Fruit fly (Drosophila melanogaster): Measurements from ENCODE around the gene CG33689.
A peak's percentile ranks its signal among the peaks of the same experiment; 100 is the strongest.

Gene CG33689

dm6 chr3L:16160420-16161069 is 39.5 kb upstream of the CG33689 start (continued):
- TF ChIP-seq al (GFP tag; IDR thresholded peaks at IDR 0.05) (peak; percentile 53; the same call in 1 of the 2 replicates), eve (GFP tag; optimal IDR thresholded peaks at IDR 0.05) (peak in 1 of 2 experiments; percentile 73), unpg (GFP tag; optimal IDR thresholded peaks at IDR 0.05) (peak; percentile 54), tap (tag; optimal IDR thresholded peaks at IDR 0.05) (peak; percentile 48), pita (GFP tag; optimal IDR thresholded peaks at IDR 0.05) (no peak), Oli (tag; optimal IDR thresholded peaks at IDR 0.05) (peak; percentile 75), CG13296 (GFP tag; optimal IDR thresholded peaks at IDR 0.05) (peak; percentile 70), CG43689 (GFP tag; IDR thresholded peaks at IDR 0.05) (no peak), Hr3 (GFP tag; optimal IDR thresholded peaks at IDR 0.05) (peak; percentile 56), CG9727 (GFP tag; optimal IDR thresholded peaks at IDR 0.05) (peak; percentile 56), lbe (GFP tag; optimal IDR thresholded peaks at IDR 0.05) (no peak), dmrt11E (tag; optimal IDR thresholded peaks at IDR 0.05) (no peak), CG7357 (GFP tag; IDR thresholded peaks at IDR 0.05) (0 out of 3 replicates have a peak, but pooled peaks have one; percentile 35), nmo (GFP tag; optimal IDR thresholded peaks at IDR 0.05) (peak; percentile 69), run (tag; optimal IDR thresholded peaks at IDR 0.05) (peak; percentile 4), NfI (GFP tag; optimal IDR thresholded peaks at IDR 0.05) (peak; percentile 47), dimm (GFP tag; IDR thresholded peaks at IDR 0.05) (no peak), CG16779 (GFP tag; IDR thresholded peaks at IDR 0.05) (no peak), Jarid2 (GFP tag; optimal IDR thresholded peaks at IDR 0.05) (peak; percentile 21), gro (GFP tag; optimal IDR thresholded peaks at IDR 0.05) (peak; percentile 69), CG6175 (GFP tag; IDR thresholded peaks at IDR 0.05) (no peak), Ptx1 (GFP tag; IDR thresholded peaks at IDR 0.05) (peak; percentile 70), Dip3 (GFP tag; optimal IDR thresholded peaks at IDR 0.05) (peak; percentile 73), CG1529 (GFP tag; optimal IDR thresholded peaks at IDR 0.05) (peak; percentile 12), CG11723 (GFP tag; optimal IDR thresholded peaks at IDR 0.05) (peak; percentile 18), CG10274 (GFP tag; optimal IDR thresholded peaks at IDR 0.05) (peak; percentile 41), CG8089 (GFP tag; optimal IDR thresholded peaks at IDR 0.05) (peak; percentile 17), CG6813 (GFP tag; optimal IDR thresholded peaks at IDR 0.05) (no peak), CG1647 (GFP tag; optimal IDR thresholded peaks at IDR 0.05) (no peak), CG8290 (GFP tag; optimal IDR thresholded peaks at IDR 0.05) (no peak), CG8290 (tag; optimal IDR thresholded peaks at IDR 0.05) (peak in 1 of 2 experiments; percentile 52), trem (tag; optimal IDR thresholded peaks at IDR 0.05) (no peak), eyg (GFP tag; optimal IDR thresholded peaks at IDR 0.05) (peak; percentile 61), tx (GFP tag; optimal IDR thresholded peaks at IDR 0.05) (peak; percentile 48), CG6689 (GFP tag; IDR thresholded peaks at IDR 0.05) (0 out of 2 replicates have a peak, but pooled peaks have one; percentile 25), ttk (GFP tag; IDR thresholded peaks at IDR 0.05) (no peak), trh (GFP tag; optimal IDR thresholded peaks at IDR 0.05) (no peak), B-H2 (GFP tag; optimal IDR thresholded peaks at IDR 0.05) (peak; percentile 52), mld (GFP tag; IDR thresholded peaks at IDR 0.05; ENCODE audit: partially characterized antibody) (no peak), sima (GFP tag; optimal IDR thresholded peaks at IDR 0.05) (no peak), Adf1 (GFP tag; IDR thresholded peaks at IDR 0.05) (no peak), Sox100B (GFP tag; optimal IDR thresholded peaks at IDR 0.05) (peak; percentile 55), CG12219 (GFP tag; optimal IDR thresholded peaks at IDR 0.05) (peak; percentile 53), CG12942 (GFP tag; optimal IDR thresholded peaks at IDR 0.05) (peak; percentile 35), sd (tag; optimal IDR thresholded peaks at IDR 0.05) (peak; percentile 73), CG15514 (GFP tag; optimal IDR thresholded peaks at IDR 0.05) (peak; percentile 44), Meics (GFP tag; optimal IDR thresholded peaks at IDR 0.05) (peak; percentile 71), abd-A (tag; optimal IDR thresholded peaks at IDR 0.05) (no peak), Abd-B (GFP tag; optimal IDR thresholded peaks at IDR 0.05) (peak; percentile 66), crol (GFP tag; IDR thresholded peaks at IDR 0.05) (no peak)
